Worm (Caenorhabditis elegans) whole organism, young adult: Measurements from ENCODE around the gene sws-1.

Experiments used
- B0019.2 ChIP-seq: fragments of 200-800 bp; sonication (Bioruptor generic); conservative IDR thresholded peaks from 2 replicates; pipeline ENCODE4 v1.3.6; 2022; ENCODE audit warnings: missing genetic modification reagents, missing genetic modification characterization, missing compliant biosample characterization
- B0035.1 ChIP-seq: sonication (generic microtip); optimal IDR thresholded peaks from 2 replicates; lab custom pipeline; 2016; ENCODE audit warnings: missing genetic modification characterization, mild to moderate bottlenecking, missing compliant biosample characterization, missing genotype, missing genetic modification reagents
- C06A6.2 ChIP-seq: fragments of 200-800 bp; sonication (Bioruptor generic); conservative IDR thresholded peaks from 2 replicates; pipeline ENCODE4 v1.3.6; 2022; ENCODE audit warnings: missing genetic modification characterization, missing compliant biosample characterization
- D2030.7 ChIP-seq: fragments of 200-800 bp; sonication (Bioruptor generic); IDR thresholded peaks from 2 replicates; pipeline ENCODE4 v1.3.6; 2022; ENCODE audit warnings: missing genetic modification reagents, missing genetic modification characterization, missing compliant biosample characterization
- F10E7.11 ChIP-seq: sonication (generic microtip); optimal IDR thresholded peaks from 2 replicates; lab custom pipeline; 2017; ENCODE audit warnings: mild to moderate bottlenecking, missing genetic modification characterization, moderate library complexity, missing compliant biosample characterization
- F37B4.10 ChIP-seq: fragments of 200-800 bp; sonication (Bioruptor generic); IDR thresholded peaks from 2 replicates; pipeline ENCODE4 v1.3.6; 2022; ENCODE audit warnings: missing genetic modification characterization, missing compliant biosample characterization
- F57C9.4 ChIP-seq: sonication (generic microtip); optimal IDR thresholded peaks from 2 replicates; lab custom pipeline; 2017; ENCODE audit warnings: mild to moderate bottlenecking, missing genetic modification characterization, missing compliant biosample characterization
- K11D2.4 ChIP-seq: fragments of 200-800 bp; sonication (Bioruptor generic); IDR thresholded peaks from 2 replicates; pipeline ENCODE4 v1.3.6; 2022; ENCODE audit warnings: missing genetic modification reagents, missing genetic modification characterization, missing compliant biosample characterization
- K12H6.12 ChIP-seq: fragments of 200-800 bp; sonication (Bioruptor generic); optimal IDR thresholded peaks from 2 replicates; lab custom pipeline; 2018; ENCODE audit warnings: mild to moderate bottlenecking, missing genetic modification characterization, missing compliant biosample characterization
- Y95B8A.8 ChIP-seq: fragments of 200-800 bp; sonication (Bioruptor generic); IDR thresholded peaks from 2 replicates; pipeline ENCODE4 v1.3.6; 2022; ENCODE audit warnings: missing genetic modification reagents, missing genetic modification characterization, missing compliant biosample characterization
- ZK185.1 ChIP-seq: sonication (generic microtip); optimal IDR thresholded peaks from 2 replicates; lab custom pipeline; 2016; ENCODE audit warnings: mild to moderate bottlenecking, missing genetic modification characterization, missing compliant biosample characterization; ENCODE audit not compliant: poor library complexity, severe bottlenecking
- attf-3 ChIP-seq: fragments of 200-800 bp; sonication (Bioruptor generic); conservative IDR thresholded peaks from 2 replicates; pipeline ENCODE4 v1.3.6; 2022; ENCODE audit warnings: missing genetic modification reagents, missing genetic modification characterization, missing compliant biosample characterization
- attf-5 ChIP-seq: fragments of 200-800 bp; sonication (Bioruptor generic); optimal IDR thresholded peaks from 2 replicates; lab custom pipeline; 2018; ENCODE audit warnings: mild to moderate bottlenecking, missing genetic modification characterization, missing compliant biosample characterization
- attf-6 ChIP-seq: fragments of 200-800 bp; sonication (Bioruptor generic); IDR thresholded peaks from 2 replicates; pipeline ENCODE4 v1.3.6; 2022; ENCODE audit warnings: missing genetic modification reagents, missing genetic modification characterization, missing compliant biosample characterization
- ccch-3 ChIP-seq: fragments of 200-800 bp; sonication (Bioruptor generic); optimal IDR thresholded peaks from 2 replicates; lab custom pipeline; 2018; ENCODE audit warnings: mild to moderate bottlenecking, missing genetic modification characterization, missing compliant biosample characterization
- ceh-27 ChIP-seq: fragments of 200-800 bp; sonication (Bioruptor generic); optimal IDR thresholded peaks from 2 replicates; lab custom pipeline; 2018; ENCODE audit warnings: mild to moderate bottlenecking, missing genetic modification characterization, moderate library complexity, missing compliant biosample characterization
- efl-1 ChIP-seq: fragments of 150-350 bp; optimal IDR thresholded peaks from 2 replicates; lab custom pipeline; 2014; ENCODE audit warnings: missing biosample characterization, missing genetic modification reagents, missing genetic modification characterization
- egrh-3 ChIP-seq: fragments of 200-800 bp; sonication (Bioruptor generic); IDR thresholded peaks from 2 replicates; pipeline ENCODE4 v1.3.6; 2022; ENCODE audit warnings: missing genetic modification reagents, missing genetic modification characterization, missing compliant biosample characterization
- gei-17 ChIP-seq: fragments of 200-800 bp; sonication (Bioruptor generic); optimal IDR thresholded peaks from 2 replicates; lab custom pipeline; 2018; ENCODE audit warnings: mild to moderate bottlenecking, missing genetic modification characterization, missing compliant biosample characterization
- him-1 ChIP-seq: sonication (generic microtip); optimal IDR thresholded peaks from 2 replicates; lab custom pipeline; 2016; ENCODE audit warnings: missing genotype, missing genetic modification reagents, missing genetic modification characterization, missing compliant biosample characterization
- hmg-1.2 ChIP-seq: fragments of 200-800 bp; sonication (Bioruptor generic); IDR thresholded peaks from 2 replicates; pipeline ENCODE4 v1.3.6; 2022; ENCODE audit warnings: missing genetic modification reagents, missing genetic modification characterization, missing compliant biosample characterization
- hmg-20 ChIP-seq: fragments of 200-800 bp; sonication (Bioruptor generic); IDR thresholded peaks from 2 replicates; pipeline ENCODE4 v1.3.6; 2022; ENCODE audit warnings: missing genetic modification reagents, missing genetic modification characterization, missing compliant biosample characterization
- let-607 ChIP-seq, 2 experiments: fragments of 200-800 bp in 1 of 2; sonication (Bioruptor generic) in 1 of 2; sonication (generic microtip) in 1 of 2; optimal IDR thresholded peaks; 2 replicates each; lab custom pipeline; 2016 to 2018; ENCODE audit warnings: mild to moderate bottlenecking in 2 of 2, missing compliant biosample characterization in 2 of 2, missing genetic modification characterization in 2 of 2, moderate library complexity in 2 of 2, missing genotype in 1 of 2
- lin-54 ChIP-seq: fragments of 200-800 bp; sonication (Bioruptor generic); optimal IDR thresholded peaks from 2 replicates; lab custom pipeline; 2018; ENCODE audit warnings: mild to moderate bottlenecking, missing genetic modification characterization, missing compliant biosample characterization
- lir-1 ChIP-seq: fragments of 200-800 bp; sonication (Bioruptor generic); conservative IDR thresholded peaks from 2 replicates; pipeline ENCODE4 v1.3.6; 2022; ENCODE audit warnings: missing genetic modification reagents, missing genetic modification characterization, missing compliant biosample characterization
- lsl-1 ChIP-seq: fragments of 200-800 bp; sonication (Bioruptor generic); optimal IDR thresholded peaks from 2 replicates; lab custom pipeline; 2018; ENCODE audit warnings: mild to moderate bottlenecking, missing genetic modification characterization, moderate library complexity, missing compliant biosample characterization
- madf-10 ChIP-seq: sonication (generic microtip); optimal IDR thresholded peaks from 2 replicates; lab custom pipeline; 2016; ENCODE audit warnings: mild to moderate bottlenecking, missing genetic modification characterization, missing compliant biosample characterization
- madf-3 ChIP-seq: fragments of 200-800 bp; sonication (Bioruptor generic); IDR thresholded peaks from 2 replicates; pipeline ENCODE4 v1.3.6; 2022; ENCODE audit warnings: missing genetic modification reagents, missing genetic modification characterization, missing compliant biosample characterization
- madf-6 ChIP-seq: fragments of 200-800 bp; sonication (Bioruptor generic); IDR thresholded peaks from 2 replicates; pipeline ENCODE4 v1.3.6; 2022; ENCODE audit warnings: missing genetic modification reagents, missing genetic modification characterization, missing compliant biosample characterization
- madf-8 ChIP-seq: fragments of 200-800 bp; sonication (Bioruptor generic); conservative IDR thresholded peaks from 2 replicates; pipeline ENCODE4 v1.3.6; 2022; ENCODE audit warnings: missing genetic modification reagents, missing genetic modification characterization, missing compliant biosample characterization
- pha-4 ChIP-seq: fragments of 150-350 bp; sonication (generic microtip); optimal IDR thresholded peaks from 2 replicates; lab custom pipeline; 2014; ENCODE audit warnings: missing biosample characterization, missing genetic modification reagents, missing genetic modification characterization
- rcor-1 ChIP-seq: fragments of 200-800 bp; sonication (Bioruptor generic); IDR thresholded peaks from 2 replicates; pipeline ENCODE4 v1.3.6; 2022; ENCODE audit warnings: missing genetic modification reagents, missing genetic modification characterization, missing compliant biosample characterization
- repo-1 ChIP-seq: sonication (generic microtip); optimal IDR thresholded peaks from 2 replicates; lab custom pipeline; 2017; ENCODE audit warnings: mild to moderate bottlenecking, missing genetic modification characterization, missing compliant biosample characterization
- snpc-1.1 ChIP-seq: sonication (generic microtip); optimal IDR thresholded peaks from 2 replicates; lab custom pipeline; 2017; ENCODE audit warnings: missing genetic modification characterization, mild to moderate bottlenecking, missing compliant biosample characterization, antibody characterized with exemption, moderate library complexity, missing genotype, missing genetic modification reagents; ENCODE audit not compliant: insufficient read depth
- snpc-4 ChIP-seq, 5 experiments: fragments of 150-350 bp in 1 of 5; sonication (generic microtip) in 4 of 5; optimal IDR thresholded peaks; 2 replicates each; lab custom pipeline; 2014 to 2018; ENCODE audit warnings: missing genetic modification characterization in 5 of 5, missing biosample characterization in 3 of 5, antibody characterized with exemption in 2 of 5, mild to moderate bottlenecking in 2 of 5, missing compliant biosample characterization in 2 of 5, missing genotype in 2 of 5, moderate library complexity in 2 of 5, missing genetic modification reagents in 1 of 5
- tbp1 ChIP-seq: fragments of 200-800 bp; sonication (Bioruptor generic); optimal IDR thresholded peaks from 2 replicates; lab custom pipeline; 2018; ENCODE audit warnings: mild to moderate bottlenecking, missing genetic modification characterization, missing compliant biosample characterization
- tlf-1 ChIP-seq: fragments of 200-800 bp; sonication (Bioruptor generic); optimal IDR thresholded peaks from 2 replicates; lab custom pipeline; 2018; ENCODE audit warnings: mild to moderate bottlenecking, missing genetic modification characterization, missing compliant biosample characterization
- xnd-1 ChIP-seq: sonication (generic microtip); optimal IDR thresholded peaks from 2 replicates; lab custom pipeline; 2016; ENCODE audit warnings: missing genotype, missing genetic modification reagents, missing genetic modification characterization, missing compliant biosample characterization
- zfh-2 ChIP-seq: fragments of 200-800 bp; sonication (Bioruptor generic); conservative IDR thresholded peaks from 2 replicates; pipeline ENCODE4 v1.3.6; 2022; ENCODE audit warnings: missing genetic modification reagents, missing genetic modification characterization, missing compliant biosample characterization
- ztf-18 ChIP-seq: sonication (generic microtip); optimal IDR thresholded peaks from 2 replicates; lab custom pipeline; 2016; ENCODE audit warnings: missing genotype, mild to moderate bottlenecking, missing genetic modification characterization, missing compliant biosample characterization
- ztf-25 ChIP-seq: fragments of 200-800 bp; sonication (Bioruptor generic); IDR thresholded peaks from 2 replicates; pipeline ENCODE4 v1.3.6; 2022; ENCODE audit warnings: missing genetic modification reagents, missing genetic modification characterization, missing compliant biosample characterization
- ztf-28 ChIP-seq: fragments of 200-800 bp; sonication (Bioruptor generic); IDR thresholded peaks from 2 replicates; pipeline ENCODE4 v1.3.6; 2022; ENCODE audit warnings: missing genetic modification reagents, missing genetic modification characterization, missing compliant biosample characterization
- ztf-3 ChIP-seq: fragments of 200-800 bp; sonication (Bioruptor generic); optimal IDR thresholded peaks from 2 replicates; lab custom pipeline; 2018; ENCODE audit warnings: mild to moderate bottlenecking, missing genetic modification characterization, missing compliant biosample characterization

Gene sws-1

ce11 chrV:18990958-18991357, 9.7 kb upstream of the sws-1 start:
- TF ChIP-seq let-607 (tag; optimal IDR thresholded peaks at IDR 0.05; lab: Kevin White, UChicago) (no peak), ccch-3 (GFP tag; lab: Kevin White, UChicago) (no peak), ZK185.1 (tag; lab: Kevin White, UChicago) (no peak), madf-3 (GFP tag; lab: Robert Waterston, UW) (no peak), ztf-25 (GFP tag; lab: Robert Waterston, UW) (no peak), zfh-2 (GFP tag; lab: Robert Waterston, UW) (peak; percentile 74), snpc-1.1 (tag; lab: Kevin White, UChicago) (no peak), egrh-3 (GFP tag; lab: Robert Waterston, UW) (peak; percentile 70; the same call in 1 of the 2 replicates), repo-1 (no peak)

- peak; percentile 58 for TF ChIP-seq lsl-1 (GFP tag; lab: Kevin White, UChicago)
- TF ChIP-seq ztf-28 (GFP tag; lab: Robert Waterston, UW): no peak
- peak; percentile 74 for TF ChIP-seq lin-54 (GFP tag; lab: Kevin White, UChicago)
- no peak for TF ChIP-seq ztf-3 (GFP tag; lab: Kevin White, UChicago)
- peak; percentile 45 for TF ChIP-seq tbp1
- peak; percentile 2 for TF ChIP-seq madf-10 (tag; lab: Kevin White, UChicago)
- peak; percentile 1 for TF ChIP-seq efl-1 (GFP tag; lab: Kevin White, UChicago)
- TF ChIP-seq hmg-20 (GFP tag; lab: Robert Waterston, UW): 0 out of 2 replicates have a peak, but pooled peaks have one; percentile 58
- TF ChIP-seq ztf-18 (tag; lab: Kevin White, UChicago): peak; percentile 97
- peak; percentile 69 for TF ChIP-seq madf-6 (GFP tag; lab: Robert Waterston, UW)
- TF ChIP-seq ztf-25 (GFP tag; lab: Robert Waterston, UW): no peak
- peak; percentile 74 for TF ChIP-seq attf-5 (GFP tag; lab: Kevin White, UChicago)
- TF ChIP-seq let-607 (tag; optimal IDR thresholded peaks at IDR 0.05; lab: Kevin White, UChicago): peak in 1 of 2 experiments; percentile 9
- peak; percentile 72 for TF ChIP-seq C06A6.2 (GFP tag; lab: Robert Waterston, UW)
- TF ChIP-seq attf-6 (GFP tag; lab: Robert Waterston, UW): 0 out of 2 replicates have a peak, but pooled peaks have one; percentile 33
- peak; percentile 78 for TF ChIP-seq K12H6.12 (tag; lab: Kevin White, UChicago)
- TF ChIP-seq lir-1: peak; percentile 56; the same call in 1 of the 2 replicates
- peak; percentile 32 for TF ChIP-seq tlf-1
- no peak for TF ChIP-seq ccch-3 (GFP tag; lab: Kevin White, UChicago)
- TF ChIP-seq ceh-27 (GFP tag; lab: Kevin White, UChicago): peak; percentile 25
- TF ChIP-seq snpc-4 (GFP tag; optimal IDR thresholded peaks at IDR 0.05; lab: Kevin White, UChicago): no peak
- TF ChIP-seq snpc-4 (tag; optimal IDR thresholded peaks at IDR 0.05; lab: Kevin White, UChicago): peak in 3 of 4 experiments; percentile 36 to 66 (median 54)
- peak; percentile 43; the same call in 1 of the 2 replicates for TF ChIP-seq hmg-1.2
- TF ChIP-seq zfh-2 (GFP tag; lab: Robert Waterston, UW): 0 out of 2 replicates have a peak, but pooled peaks have one; percentile 34
- TF ChIP-seq madf-8 (GFP tag; lab: Robert Waterston, UW): 0 out of 2 replicates have a peak, but pooled peaks have one; percentile 11
- TF ChIP-seq F10E7.11 (tag; lab: Kevin White, UChicago): no peak
- peak; percentile 78 for TF ChIP-seq D2030.7 (GFP tag; lab: Robert Waterston, UW)
- TF ChIP-seq xnd-1: peak; percentile 24
- no peak for TF ChIP-seq him-1 (tag; lab: Kevin White, UChicago)
- peak; percentile 59; the same call in 1 of the 2 replicates for TF ChIP-seq Y95B8A.8 (GFP tag; lab: Robert Waterston, UW)
- TF ChIP-seq gei-17 (GFP tag; lab: Kevin White, UChicago): peak; percentile 27
- no peak; the same call in 1 of the 2 replicates for TF ChIP-seq B0019.2 (GFP tag; lab: Robert Waterston, UW)
- TF ChIP-seq F37B4.10 (GFP tag; lab: Robert Waterston, UW): 0 out of 2 replicates have a peak, but pooled peaks have one; percentile 33
- TF ChIP-seq F57C9.4: no peak
- no peak for TF ChIP-seq B0035.1 (tag; lab: Kevin White, UChicago)
- TF ChIP-seq rcor-1: peak; percentile 74
- TF ChIP-seq pha-4 (tag; lab: Kevin White, UChicago): no peak
- peak; percentile 80 for TF ChIP-seq K11D2.4 (GFP tag; lab: Robert Waterston, UW)
- 0 out of 2 replicates have a peak, but pooled peaks have one; percentile 44 for TF ChIP-seq attf-3
Measured at ce11 chrV:18990238-18990901, 9.1 kb upstream of the sws-1 start, which contains the start of the genes reps-1 and Y39B6A.37. TSS of gene reps-1 (minus strand) at chrV:18990500. TSS of gene Y39B6A.37 (plus strand) at chrV:18990851.
